Fruit fly (Drosophila melanogaster) S2 (cell line): Measurements from ENCODE around the gene CG33631.

Experiments used
- CG8478 ChIP-seq: fragments of >200 bp; optimal IDR thresholded peaks from 2 replicates; lab custom pipeline; 2018
- CTCF ChIP-seq, 2 experiments: fragments of >200 bp; optimal IDR thresholded peaks; 2 replicates each; lab custom pipeline; 2018

DNA sequence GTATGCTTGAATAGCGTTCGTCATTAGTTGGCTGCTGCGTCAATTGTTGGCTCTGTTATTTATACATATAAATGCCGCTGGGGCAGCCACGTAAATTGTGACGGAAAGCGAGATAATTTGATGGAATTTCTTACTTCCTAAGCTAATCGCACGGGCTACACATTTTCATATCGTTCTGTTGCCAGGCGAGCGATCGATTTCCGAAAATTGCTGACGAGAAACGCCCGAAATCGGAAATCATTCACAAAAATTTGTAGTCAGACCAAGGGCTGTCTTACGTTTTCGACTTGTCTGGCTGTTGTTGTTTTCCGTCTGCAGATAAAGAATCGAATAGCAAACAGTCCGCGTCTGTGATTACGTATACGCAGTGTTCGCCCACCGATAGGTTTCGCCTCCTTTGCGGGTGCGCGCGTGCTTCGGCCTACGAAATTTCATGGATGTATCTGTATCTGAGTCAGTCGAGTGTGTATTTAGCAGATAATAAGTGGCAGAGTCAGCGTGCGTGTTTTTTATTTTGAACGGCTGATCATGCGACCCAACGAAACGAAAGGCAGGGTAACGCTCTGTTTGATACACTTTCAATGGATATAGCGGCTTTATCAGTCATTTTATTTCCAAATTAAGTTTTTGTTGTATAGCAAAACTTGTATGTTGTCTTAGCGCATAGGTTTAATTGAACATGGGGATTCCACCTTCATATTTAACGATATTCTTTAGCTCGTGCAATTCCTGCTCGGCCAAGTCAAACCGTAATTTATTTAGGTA lies 33.9 kb downstream of the CG33631 start:
- TF ChIP-seq CG8478 (lab: Kevin White, UChicago), result no peak
- no peak for TF ChIP-seq CTCF (optimal IDR thresholded peaks at IDR 0.05; lab: Kevin White, UChicago)
